Fruit fly (Drosophila melanogaster) S2 (cell line): ENCODE results near the gene Nmd3.

ENCODE experiments used
- CG8478 ChIP-seq: fragments of >200 bp; optimal IDR thresholded peaks from 2 replicates; lab custom pipeline; 2018
- CTCF ChIP-seq, 2 experiments: fragments of >200 bp; optimal IDR thresholded peaks; 2 replicates each; lab custom pipeline; 2018

dm6 chrX:2141854-2142216, 42.6 kb downstream of the Nmd3 start:
- TF ChIP-seq CG8478 (lab: Kevin White, UChicago) (no peak), CTCF (optimal IDR thresholded peaks at IDR 0.05; lab: Kevin White, UChicago) (no peak)
